Fruit fly (Drosophila melanogaster) whole organism, adult: Measurements from ENCODE around the gene wda.

Source experiments
- CG12768 ChIP-seq: fragments of 200-800 bp; sonication (Bioruptor generic); optimal IDR thresholded peaks from 2 replicates; lab custom pipeline; 2017; ENCODE audit warnings: missing biosample characterization, missing genetic modification characterization, mild to moderate bottlenecking, moderate library complexity, missing genetic modification reagents
- CG1620 ChIP-seq: fragments of 200-800 bp; sonication (Bioruptor generic); optimal IDR thresholded peaks from 2 replicates; lab custom pipeline; 2016; ENCODE audit warnings: missing biosample characterization, missing genetic modification characterization
- CG33017 ChIP-seq: fragments of 200-800 bp; sonication (Bioruptor generic); optimal IDR thresholded peaks from 2 replicates; lab custom pipeline; 2018; ENCODE audit warnings: missing biosample characterization, mild to moderate bottlenecking, missing genetic modification characterization, moderate library complexity
- CG5204 ChIP-seq: fragments of 200-800 bp; sonication (Bioruptor generic); optimal IDR thresholded peaks from 2 replicates; lab custom pipeline; 2016; ENCODE audit warnings: missing biosample characterization, missing genetic modification characterization
- CG7101 ChIP-seq: fragments of 200-800 bp; sonication (Bioruptor generic); optimal IDR thresholded peaks from 2 replicates; lab custom pipeline; 2018; ENCODE audit warnings: missing biosample characterization, mild to moderate bottlenecking, missing genetic modification characterization, moderate library complexity
- Clk ChIP-seq: fragments of 200-800 bp; sonication (Bioruptor generic); optimal IDR thresholded peaks from 2 replicates; lab custom pipeline; 2017; ENCODE audit warnings: missing biosample characterization, missing genetic modification characterization
- Crg-1 ChIP-seq: fragments of 200-800 bp; sonication (Bioruptor generic); optimal IDR thresholded peaks from 2 replicates; lab custom pipeline; 2016; ENCODE audit warnings: missing biosample characterization, missing genetic modification characterization
- bab1 ChIP-seq: fragments of 200-800 bp; sonication (Bioruptor generic); optimal IDR thresholded peaks from 3 replicates; lab custom pipeline; 2019; ENCODE audit warnings: missing biosample characterization, mild to moderate bottlenecking, missing genetic modification characterization, moderate library complexity
- cic ChIP-seq: fragments of 200-800 bp; sonication (Bioruptor generic); optimal IDR thresholded peaks from 2 replicates; lab custom pipeline; 2017; ENCODE audit warnings: missing biosample characterization, mild to moderate bottlenecking, missing genetic modification characterization, moderate library complexity
- cnc ChIP-seq, 2 experiments: fragments of >200 bp; optimal IDR thresholded peaks; 2 replicates each; lab custom pipeline; 2017
- kay ChIP-seq: fragments of 200-800 bp; sonication (Bioruptor generic); peaks from one replicate; lab custom pipeline; 2016; ENCODE audit warnings: missing biosample characterization, missing genetic modification characterization, borderline replicate concordance

- no peak for TF ChIP-seq CG12768
- no peak for TF ChIP-seq CG1620 (GFP tag; lab: Kevin White, UChicago)
- no peak for TF ChIP-seq cnc (optimal IDR thresholded peaks at IDR 0.05; lab: Kevin White, UChicago)
- TF ChIP-seq Crg-1 (GFP tag; lab: Kevin White, UChicago), result no peak
- TF ChIP-seq CG33017, result peak; percentile 4
- no peak for TF ChIP-seq Clk (GFP tag; lab: Kevin White, UChicago)
- TF ChIP-seq kay, result no peak
- TF ChIP-seq CG7101 (tag; lab: Kevin White, UChicago), result no peak
- peak; percentile 21 for TF ChIP-seq cic (GFP tag; lab: Kevin White, UChicago)
- TF ChIP-seq CG5204 (GFP tag; lab: Kevin White, UChicago), result no peak
- no peak for TF ChIP-seq bab1 (GFP tag; lab: Kevin White, UChicago)
Observed at dm6 chr3R:23293066-23293777, 35.3 kb upstream of the wda start.
